Fruit fly (Drosophila melanogaster) whole organism, prepupa: ENCODE data around the gene CG8483.

ENCODE experiments used
- CG11294 ChIP-seq: fragments of 200-800 bp; sonication (Bioruptor generic); IDR thresholded peaks from 2 replicates; pipeline ENCODE4 v1.3.6; 2022; ENCODE audit warnings: missing biosample characterization, missing genetic modification characterization
- CG11762 ChIP-seq: fragments of 200-800 bp; sonication (Bioruptor generic); optimal IDR thresholded peaks from 3 replicates; lab custom pipeline; 2016; ENCODE audit warnings: missing biosample characterization, missing genetic modification characterization; ENCODE audit not compliant: insufficient read depth
- CG15336 ChIP-seq: fragments of 200-800 bp; sonication (Bioruptor generic); IDR thresholded peaks from 2 replicates; pipeline ENCODE4 v1.3.6; 2022; ENCODE audit warnings: missing biosample characterization, missing genetic modification characterization
- CG1621 ChIP-seq: fragments of 200-800 bp; sonication (Bioruptor generic); optimal IDR thresholded peaks from 3 replicates; lab custom pipeline; 2018; ENCODE audit warnings: missing biosample characterization, mild to moderate bottlenecking, missing genetic modification characterization
- CG3032 ChIP-seq: fragments of 200-800 bp; optimal IDR thresholded peaks from 2 replicates; lab custom pipeline; 2019; ENCODE audit warnings: missing biosample characterization, mild to moderate bottlenecking, missing genetic modification characterization, moderate library complexity
- CG32006 ChIP-seq: fragments of 200-800 bp; sonication (Bioruptor generic); optimal IDR thresholded peaks from 3 replicates; lab custom pipeline; 2017; ENCODE audit warnings: missing biosample characterization, mild to moderate bottlenecking, missing genetic modification characterization
- CG6163 ChIP-seq: fragments of 200-800 bp; sonication (Bioruptor generic); IDR thresholded peaks from 3 replicates; pipeline ENCODE4 v1.3.6; 2022; ENCODE audit warnings: missing biosample characterization, missing genetic modification characterization
- CG6792 ChIP-seq: fragments of 200-800 bp; sonication (Bioruptor generic); optimal IDR thresholded peaks from 3 replicates; lab custom pipeline; 2016; ENCODE audit warnings: missing biosample characterization, missing genetic modification characterization
- CG6808 ChIP-seq: fragments of 200-800 bp; sonication (Bioruptor generic); optimal IDR thresholded peaks from 3 replicates; lab custom pipeline; 2017; ENCODE audit warnings: missing biosample characterization, missing genetic modification characterization, mild to moderate bottlenecking, moderate library complexity, missing genetic modification reagents
- CG7368 ChIP-seq: fragments of 200-800 bp; sonication (Bioruptor generic); optimal IDR thresholded peaks from 3 replicates; lab custom pipeline; 2016; ENCODE audit warnings: missing biosample characterization, missing genetic modification characterization
- CG8319 ChIP-seq: fragments of 200-800 bp; sonication (Bioruptor generic); optimal IDR thresholded peaks from 3 replicates; lab custom pipeline; 2016; ENCODE audit warnings: missing biosample characterization, missing genetic modification characterization
- CG9139 ChIP-seq: fragments of 200-800 bp; sonication (Bioruptor generic); optimal IDR thresholded peaks from 3 replicates; lab custom pipeline; 2017; ENCODE audit warnings: missing biosample characterization, mild to moderate bottlenecking, missing genetic modification characterization
- Eip75B ChIP-seq: fragments of 200-800 bp; sonication (Bioruptor generic); optimal IDR thresholded peaks from 3 replicates; lab custom pipeline; 2016; ENCODE audit warnings: missing biosample characterization, missing genetic modification characterization
- Eip78C ChIP-seq: fragments of 200-800 bp; sonication (Bioruptor generic); peaks from one replicate; lab custom pipeline; 2016; ENCODE audit warnings: missing biosample characterization, missing genetic modification characterization
- Eip93F ChIP-seq: fragments of 200-800 bp; sonication (Bioruptor generic); optimal IDR thresholded peaks from 2 replicates; lab custom pipeline; 2016; ENCODE audit warnings: missing biosample characterization, mild to moderate bottlenecking, missing genetic modification characterization
- Ets21C ChIP-seq: fragments of 200-800 bp; sonication (Bioruptor generic); optimal IDR thresholded peaks from 3 replicates; lab custom pipeline; 2016; ENCODE audit warnings: missing biosample characterization, missing genetic modification characterization
- Ets96B ChIP-seq: fragments of 200-800 bp; optimal IDR thresholded peaks from 2 replicates; lab custom pipeline; 2019; ENCODE audit warnings: missing biosample characterization, mild to moderate bottlenecking, missing genetic modification characterization, moderate library complexity
- Hr38 ChIP-seq: sonication (Bioruptor generic); optimal IDR thresholded peaks from 2 replicates; lab custom pipeline; 2016; ENCODE audit warnings: missing biosample characterization, missing genetic modification characterization
- Hr4 ChIP-seq: fragments of 200-800 bp; sonication (Bioruptor generic); optimal IDR thresholded peaks from 3 replicates; lab custom pipeline; 2016; ENCODE audit warnings: missing biosample characterization, missing genetic modification characterization
- Lpt ChIP-seq: fragments of 200-800 bp; sonication (Bioruptor generic); optimal IDR thresholded peaks from 3 replicates; lab custom pipeline; 2016; ENCODE audit warnings: missing biosample characterization, missing genetic modification characterization
- Met ChIP-seq: fragments of 200-800 bp; sonication (Bioruptor generic); optimal IDR thresholded peaks from 3 replicates; lab custom pipeline; 2016; ENCODE audit warnings: missing biosample characterization, missing genetic modification characterization
- OdsH ChIP-seq: fragments of 200-800 bp; sonication (Bioruptor generic); optimal IDR thresholded peaks from 3 replicates; lab custom pipeline; 2016; ENCODE audit warnings: missing biosample characterization, missing genetic modification characterization
- Smox ChIP-seq: fragments of 200-800 bp; sonication (Bioruptor generic); optimal IDR thresholded peaks from 3 replicates; lab custom pipeline; 2016; ENCODE audit warnings: missing biosample characterization, missing genetic modification characterization
- Sox15 ChIP-seq: fragments of 200-800 bp; sonication (Bioruptor generic); optimal IDR thresholded peaks from 3 replicates; lab custom pipeline; 2016; ENCODE audit warnings: missing biosample characterization, missing genetic modification characterization
- achi ChIP-seq: fragments of 200-800 bp; sonication (Bioruptor generic); optimal IDR thresholded peaks from 3 replicates; lab custom pipeline; 2016; ENCODE audit warnings: missing biosample characterization, missing genetic modification characterization
- cyc ChIP-seq: fragments of 200-800 bp; sonication (Bioruptor generic); optimal IDR thresholded peaks from 3 replicates; lab custom pipeline; 2016; ENCODE audit warnings: missing biosample characterization, missing genetic modification characterization
- dac ChIP-seq: fragments of 200-800 bp; sonication (Bioruptor generic); optimal IDR thresholded peaks from 2 replicates; lab custom pipeline; 2017; ENCODE audit warnings: missing biosample characterization, mild to moderate bottlenecking, missing genetic modification characterization
- eg ChIP-seq: fragments of 200-800 bp; sonication (Bioruptor generic); IDR thresholded peaks from 3 replicates; pipeline ENCODE4 v1.3.6; 2022; ENCODE audit warnings: missing biosample characterization, missing genetic modification characterization
- esn ChIP-seq: fragments of 200-800 bp; sonication (Bioruptor generic); optimal IDR thresholded peaks from 2 replicates; lab custom pipeline; 2016; ENCODE audit warnings: missing biosample characterization, mild to moderate bottlenecking, missing genetic modification characterization, moderate library complexity
- fkh ChIP-seq: fragments of 200-800 bp; sonication (Bioruptor generic); optimal IDR thresholded peaks from 3 replicates; lab custom pipeline; 2017; ENCODE audit warnings: missing biosample characterization, mild to moderate bottlenecking, missing genetic modification characterization, moderate library complexity
- net ChIP-seq: fragments of 200-800 bp; sonication (Bioruptor generic); optimal IDR thresholded peaks from 3 replicates; lab custom pipeline; 2016; ENCODE audit warnings: missing biosample characterization, missing genetic modification characterization
- spab ChIP-seq: fragments of 200-800 bp; sonication (Bioruptor generic); optimal IDR thresholded peaks from 2 replicates; lab custom pipeline; 2017; ENCODE audit warnings: missing biosample characterization, mild to moderate bottlenecking, missing genetic modification characterization, missing genetic modification reagents
- ss ChIP-seq, 2 experiments: fragments of 200-800 bp; sonication (Bioruptor generic); optimal IDR thresholded peaks; 2 replicates in 1 of 2; 3 replicates in 1 of 2; lab custom pipeline; 2017 to 2018; ENCODE audit warnings: mild to moderate bottlenecking in 2 of 2, missing biosample characterization in 2 of 2, missing genetic modification characterization in 2 of 2, moderate library complexity in 1 of 2
- svp ChIP-seq: fragments of 200-800 bp; sonication (Bioruptor generic); peaks from one replicate; lab custom pipeline; 2016; ENCODE audit warnings: missing biosample characterization, missing genetic modification characterization
- topi ChIP-seq: fragments of 200-800 bp; sonication (Bioruptor generic); optimal IDR thresholded peaks from 3 replicates; lab custom pipeline; 2016; ENCODE audit warnings: missing biosample characterization, missing genetic modification characterization

The CG8483 gene

dm6 chr3R:13257110-13257509, 42.8 kb upstream of the CG8483 start:
- TF ChIP-seq CG15336 (GFP tag; lab: Robert Waterston, UW) (0 out of 2 replicates have a peak, but pooled peaks have one; percentile 8), dac (no peak), CG1621 (tag; lab: Kevin White, UChicago) (no peak), net (GFP tag; lab: Kevin White, UChicago) (no peak), Sox15 (no peak)
- TF ChIP-seq, all 60 proteins: peak for 1

- TF ChIP-seq svp (GFP tag; lab: Kevin White, UChicago) (no peak), topi (GFP tag; lab: Kevin White, UChicago) (no peak), fkh (no peak), ss (GFP tag; optimal IDR thresholded peaks at IDR 0.05; lab: Kevin White, UChicago) (no peak), Hr38 (no peak), CG7368 (no peak), Smox (GFP tag; lab: Kevin White, UChicago) (no peak), CG6163 (no peak), CG11762 (no peak), Eip93F (GFP tag; lab: Kevin White, UChicago) (no peak), CG8319 (GFP tag; lab: Kevin White, UChicago) (no peak), Lpt (GFP tag; lab: Kevin White, UChicago) (no peak), Hr4 (GFP tag; lab: Kevin White, UChicago) (no peak), OdsH (GFP tag; lab: Kevin White, UChicago) (no peak), Ets96B (tag; lab: Kevin White, UChicago) (no peak), Met (GFP tag; lab: Kevin White, UChicago) (no peak), eg (GFP tag; lab: Robert Waterston, UW) (no peak), CG6808 (GFP tag; lab: Kevin White, UChicago) (no peak), CG1621 (tag; lab: Kevin White, UChicago) (no peak)
Measured at dm6 chr3R:13241726-13242125, 27.5 kb upstream of the CG8483 start.

DNA sequence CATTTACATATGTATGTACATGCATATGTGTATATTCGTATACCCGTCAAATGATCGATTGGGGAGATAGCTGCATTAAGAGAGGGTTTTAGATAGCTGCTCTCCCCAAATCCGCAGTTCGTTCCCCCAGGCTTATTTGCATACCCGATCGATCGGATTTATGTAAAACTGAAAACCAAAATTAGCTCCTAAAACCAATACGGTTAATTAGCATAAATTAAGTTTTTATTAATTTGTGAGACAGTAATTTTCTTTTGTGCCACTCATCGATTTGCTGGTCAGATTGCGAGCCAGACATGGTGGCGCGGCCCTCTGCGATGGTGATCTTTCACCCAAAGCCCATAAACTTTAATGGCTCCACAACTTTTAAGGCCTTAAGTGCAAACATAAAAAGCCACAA, 16.9 kb upstream of the CG8483 start:
- TF ChIP-seq CG6792 (GFP tag; lab: Kevin White, UChicago) (no peak), CG32006 (no peak), CG3032 (no peak), achi (no peak), CG1621 (tag; lab: Kevin White, UChicago) (no peak), Ets21C (GFP tag; lab: Kevin White, UChicago) (no peak), Eip75B (no peak), esn (GFP tag; lab: Kevin White, UChicago) (no peak), cyc (GFP tag; lab: Kevin White, UChicago) (no peak), CG15336 (GFP tag; lab: Robert Waterston, UW) (no peak), Hr4 (GFP tag; lab: Kevin White, UChicago) (no peak), Sox15 (no peak), dac (no peak)

dm6 chr3R:13221820-13222219, 7.6 kb upstream of the CG8483 start:
- TF ChIP-seq CG6163 (0 out of 3 replicates have a peak, but pooled peaks have one; percentile 15), CG32006 (peak; percentile 33), CG1621 (tag; lab: Kevin White, UChicago) (no peak), CG11762 (no peak), achi (no peak), Ets96B (tag; lab: Kevin White, UChicago) (no peak), Eip78C (GFP tag; lab: Kevin White, UChicago) (peak; percentile 12), spab (GFP tag; lab: Kevin White, UChicago) (no peak), CG7368 (no peak), CG9139 (GFP tag; lab: Kevin White, UChicago) (no peak)

DNA sequence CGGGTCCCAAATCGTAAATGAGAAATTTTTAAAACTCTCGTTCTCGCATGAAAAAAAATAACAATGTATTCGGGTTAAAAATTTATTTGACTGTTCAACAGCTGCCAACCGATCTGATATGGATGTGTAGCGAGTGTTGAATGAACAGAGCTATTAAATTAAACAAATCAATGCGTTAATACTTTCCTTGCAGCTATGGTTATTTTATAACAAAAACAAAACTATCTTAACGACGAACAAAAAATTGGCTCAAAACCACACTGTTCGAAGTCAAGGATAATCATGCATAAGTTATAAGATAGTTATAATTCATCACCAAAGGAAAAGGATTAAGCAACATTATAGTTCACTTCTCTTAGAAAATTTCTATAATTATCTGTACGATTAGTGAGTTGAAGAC, 6.2 kb upstream of the CG8483 start, which contains the start of gene CG8476:
CG8476 (minus strand) TSS at position 101 of the 400 bp plus-strand sequence.
- TF ChIP-seq dac (no peak), svp (GFP tag; lab: Kevin White, UChicago) (peak; percentile 43), CG1621 (tag; lab: Kevin White, UChicago) (no peak), CG11294 (GFP tag; lab: Robert Waterston, UW) (no peak), CG9139 (GFP tag; lab: Kevin White, UChicago) (no peak)
